Fruit fly (Drosophila melanogaster): Measurements from ENCODE around the gene CycD.

CycD gene

dm6 chrX:15910570-15910969 lies 1.1 kb upstream of the CycD start, which contains the start of gene Lrp4:
Gene Lrp4, plus strand, starts transcription at chrX:15910870.
- TF ChIP-seq CG9932 (GFP tag; IDR thresholded peaks at IDR 0.05), result no peak
- no peak for TF ChIP-seq otp (GFP tag; IDR thresholded peaks at IDR 0.05)
- TF ChIP-seq NK7.1 (GFP tag; optimal IDR thresholded peaks at IDR 0.05), result no peak
- TF ChIP-seq CG15011 (GFP tag; optimal IDR thresholded peaks at IDR 0.05), result no peak
- TF ChIP-seq org-1 (GFP tag; optimal IDR thresholded peaks at IDR 0.05), result no peak
- no peak for TF ChIP-seq D19B (GFP tag; optimal IDR thresholded peaks at IDR 0.05)
- TF ChIP-seq Deaf1 (tag; optimal IDR thresholded peaks at IDR 0.05), result peak; percentile 56
- TF ChIP-seq CG18011 (GFP tag; optimal IDR thresholded peaks at IDR 0.05), result peak; percentile 87
- TF ChIP-seq CG16813 (GFP tag; IDR thresholded peaks at IDR 0.05; ENCODE audit: partially characterized antibody), result no peak

dm6 chrX:15893732-15894264 lies 15.7 kb downstream of the CycD start:
- no peak for TF ChIP-seq Opbp (GFP tag; IDR thresholded peaks at IDR 0.05; ENCODE audit: partially characterized antibody)
- TF ChIP-seq Atf-2 (GFP tag; optimal IDR thresholded peaks at IDR 0.05), result no peak
- no peak for TF ChIP-seq CG30431 (GFP tag; optimal IDR thresholded peaks at IDR 0.05)
- TF ChIP-seq Tbp (GFP tag; optimal IDR thresholded peaks at IDR 0.05), result no peak
- TF ChIP-seq inv (GFP tag; IDR thresholded peaks at IDR 0.05; ENCODE audit: partially characterized antibody), result no peak
- TF ChIP-seq Adf1 (GFP tag; IDR thresholded peaks at IDR 0.05), result no peak
- no peak for TF ChIP-seq CG12942 (GFP tag; optimal IDR thresholded peaks at IDR 0.05)
- TF ChIP-seq CG7372 (GFP tag; IDR thresholded peaks at IDR 0.05), result no peak
- no peak for TF ChIP-seq nmo (GFP tag; optimal IDR thresholded peaks at IDR 0.05)
- peak in 1 of 2 experiments; percentile 69 for TF ChIP-seq Pdp1 (GFP tag; optimal IDR thresholded peaks at IDR 0.05)
- peak; percentile 12 for TF ChIP-seq sqz (GFP tag; optimal IDR thresholded peaks at IDR 0.05)
- peak; percentile 50 for TF ChIP-seq Asciz (GFP tag; optimal IDR thresholded peaks at IDR 0.05)
- no peak for TF ChIP-seq exex (tag; optimal IDR thresholded peaks at IDR 0.05)
- TF ChIP-seq dm (GFP tag; optimal IDR thresholded peaks at IDR 0.05), result no peak
- no peak for TF ChIP-seq Sox102F (GFP tag; optimal IDR thresholded peaks at IDR 0.05)
- TF ChIP-seq CG11398 (GFP tag; optimal IDR thresholded peaks at IDR 0.05), result no peak
- no peak for TF ChIP-seq CG4707 (GFP tag; optimal IDR thresholded peaks at IDR 0.05)
- TF ChIP-seq slp2 (GFP tag; optimal IDR thresholded peaks at IDR 0.05), result no peak
- no peak for TF ChIP-seq CG9797 (GFP tag; optimal IDR thresholded peaks at IDR 0.05)
- no peak for TF ChIP-seq CG9817 (tag; optimal IDR thresholded peaks at IDR 0.05)
- TF ChIP-seq PHDP (tag; optimal IDR thresholded peaks at IDR 0.05), result no peak
- peak; percentile 15 for TF ChIP-seq Sox100B (GFP tag; optimal IDR thresholded peaks at IDR 0.05)
- TF ChIP-seq NC2α (GFP tag; optimal IDR thresholded peaks at IDR 0.05), result no peak
- no peak for TF ChIP-seq CG8388 (GFP tag; optimal IDR thresholded peaks at IDR 0.05)
- no peak for TF ChIP-seq Dip3 (GFP tag; optimal IDR thresholded peaks at IDR 0.05)
- TF ChIP-seq Dfd (GFP tag; optimal IDR thresholded peaks at IDR 0.05), result no peak
- no peak for TF ChIP-seq disco-r (GFP tag; optimal IDR thresholded peaks at IDR 0.05)
- TF ChIP-seq ttk (GFP tag; IDR thresholded peaks at IDR 0.05), result no peak
- TF ChIP-seq CG33557 (GFP tag; optimal IDR thresholded peaks at IDR 0.05), result no peak
- no peak for TF ChIP-seq Doc3 (GFP tag; IDR thresholded peaks at IDR 0.05; ENCODE audit: partially characterized antibody)
- TF ChIP-seq her (GFP tag; optimal IDR thresholded peaks at IDR 0.05), result no peak
- TF ChIP-seq twi (tag; optimal IDR thresholded peaks at IDR 0.05), result no peak
- no peak for TF ChIP-seq shn (GFP tag; optimal IDR thresholded peaks at IDR 0.05)
- peak; percentile 66 for TF ChIP-seq sens (GFP tag)
- TF ChIP-seq ab (GFP tag; optimal IDR thresholded peaks at IDR 0.05), result no peak
- no peak for TF ChIP-seq CG10274 (GFP tag; optimal IDR thresholded peaks at IDR 0.05)
- TF ChIP-seq grau (tag; optimal IDR thresholded peaks at IDR 0.05), result no peak
- TF ChIP-seq CG33213 (GFP tag; optimal IDR thresholded peaks at IDR 0.05), result no peak
- TF ChIP-seq pnt (GFP tag; optimal IDR thresholded peaks at IDR 0.05), result no peak
- TF ChIP-seq CG10462 (GFP tag; optimal IDR thresholded peaks at IDR 0.05), result no peak
- TF ChIP-seq CG10147 (GFP tag; optimal IDR thresholded peaks at IDR 0.05), result no peak

All from whole organism, embryonic.